Fruit fly (Drosophila melanogaster): ENCODE measurements around the gene CG42327.

CG42327 gene

dm6 chr3R:11694311-11695305 lies 38.7 kb downstream of the CG42327 start, which contains the start of gene Fer3 (continued):
- TF ChIP-seq CG2120 (GFP tag; optimal IDR thresholded peaks at IDR 0.05) (no peak), Xrp1 (GFP tag; IDR thresholded peaks at IDR 0.05) (no peak), CG16815 (GFP tag; optimal IDR thresholded peaks at IDR 0.05) (no peak), zen (tag; optimal IDR thresholded peaks at IDR 0.05) (no peak), crp (GFP tag; optimal IDR thresholded peaks at IDR 0.05) (no peak), CG43689 (GFP tag; IDR thresholded peaks at IDR 0.05) (no peak), CG3726 (GFP tag; IDR thresholded peaks at IDR 0.05) (no peak), run (tag; optimal IDR thresholded peaks at IDR 0.05) (no peak), CG12659 (GFP tag; optimal IDR thresholded peaks at IDR 0.05) (no peak), Aef1 (GFP tag; IDR thresholded peaks at IDR 0.05) (no peak), nerfin-1 (tag; optimal IDR thresholded peaks at IDR 0.05) (peak; percentile 40), klu (GFP tag; IDR thresholded peaks at IDR 0.05) (no peak), CG12769 (tag; optimal IDR thresholded peaks at IDR 0.05) (no peak), CG17802 (tag; optimal IDR thresholded peaks at IDR 0.05) (no peak), lola (GFP tag; optimal IDR thresholded peaks at IDR 0.05) (no peak), al (GFP tag; IDR thresholded peaks at IDR 0.05) (no peak), CG12104 (GFP tag; optimal IDR thresholded peaks at IDR 0.05) (no peak), cad (GFP tag; optimal IDR thresholded peaks at IDR 0.05) (no peak), mam (GFP tag; optimal IDR thresholded peaks at IDR 0.05) (no peak), insv (GFP tag; optimal IDR thresholded peaks at IDR 0.05) (peak; percentile 71 to 96), kni (GFP tag; optimal IDR thresholded peaks at IDR 0.05) (no peak), danr (GFP tag; IDR thresholded peaks at IDR 0.05) (no peak), gsb-n (tag; optimal IDR thresholded peaks at IDR 0.05) (no peak), Sox102F (GFP tag; optimal IDR thresholded peaks at IDR 0.05) (peak; percentile 15), ken (GFP tag; IDR thresholded peaks at IDR 0.05) (no peak), sd (tag; optimal IDR thresholded peaks at IDR 0.05) (peak; percentile 40), Ets65A (GFP tag) (no peak), Lim3 (GFP tag; IDR thresholded peaks at IDR 0.05) (no peak), pb (GFP tag; optimal IDR thresholded peaks at IDR 0.05) (no peak), CG18476 (GFP tag; optimal IDR thresholded peaks at IDR 0.05) (no peak), Dll (GFP tag; IDR thresholded peaks at IDR 0.05; ENCODE audit: partially characterized antibody) (no peak), E2f2 (GFP tag; IDR thresholded peaks at IDR 0.05) (no peak), CG2678 (tag; optimal IDR thresholded peaks at IDR 0.05) (no peak), cato (GFP tag; optimal IDR thresholded peaks at IDR 0.05; ENCODE audit: borderline replicate concordance) (no peak), CG15696 (tag; optimal IDR thresholded peaks at IDR 0.05) (no peak), D (optimal IDR thresholded peaks at IDR 0.05) (peak; percentile 1), D (GFP tag; optimal IDR thresholded peaks at IDR 0.05) (no peak), CG9932 (GFP tag; IDR thresholded peaks at IDR 0.05) (no peak), sna (GFP tag; IDR thresholded peaks at IDR 0.05; ENCODE audit: partially characterized antibody) (no peak), bigmax (GFP tag; optimal IDR thresholded peaks at IDR 0.05) (no peak), Gug (GFP tag; IDR thresholded peaks at IDR 0.05) (no peak), CG9609 (GFP tag; optimal IDR thresholded peaks at IDR 0.05) (no peak), CG8359 (GFP tag; optimal IDR thresholded peaks at IDR 0.05; ENCODE audit: borderline replicate concordance) (no peak), so (GFP tag; IDR thresholded peaks at IDR 0.05) (no peak), Nf-YB (GFP tag; optimal IDR thresholded peaks at IDR 0.05) (peak; percentile 92), Elba2 (GFP tag; optimal IDR thresholded peaks at IDR 0.05) (peak; percentile 98), CG17385 (GFP tag; optimal IDR thresholded peaks at IDR 0.05) (no peak), disco-r (GFP tag; optimal IDR thresholded peaks at IDR 0.05) (no peak), CG31388 (GFP tag; optimal IDR thresholded peaks at IDR 0.05) (no peak)
